Worm (Caenorhabditis elegans) whole organism, L1 larva: ENCODE measurements around the gene C24H11.2.

ENCODE experiments used
- C04F5.9 ChIP-seq: sonication (generic microtip); optimal IDR thresholded peaks from 2 replicates; lab custom pipeline; 2016; ENCODE audit warnings: missing genetic modification characterization, missing compliant biosample characterization
- C16A3.4 ChIP-seq: fragments of 150-350 bp; optimal IDR thresholded peaks from 2 replicates; lab custom pipeline; 2014; ENCODE audit warnings: missing biosample characterization, missing genetic modification characterization
- C34B4.2 ChIP-seq: sonication (generic microtip); optimal IDR thresholded peaks from 2 replicates; lab custom pipeline; 2017; ENCODE audit warnings: mild to moderate bottlenecking, missing genetic modification characterization, missing compliant biosample characterization
- F16B12.6 ChIP-seq: fragments of 150-350 bp; optimal IDR thresholded peaks from 2 replicates; lab custom pipeline; 2014; ENCODE audit warnings: missing biosample characterization, missing genetic modification characterization
- aha-1 ChIP-seq: fragments of 150-350 bp; optimal IDR thresholded peaks from 2 replicates; lab custom pipeline; 2014; ENCODE audit warnings: missing biosample characterization, missing genetic modification characterization
- alr-1 ChIP-seq: fragments of 200-800 bp; sonication (Bioruptor generic); optimal IDR thresholded peaks from 2 replicates; lab custom pipeline; 2018; ENCODE audit warnings: borderline replicate concordance, mild to moderate bottlenecking, missing genetic modification characterization, missing compliant biosample characterization
- blmp-1 ChIP-seq: fragments of 150-350 bp; optimal IDR thresholded peaks from 2 replicates; lab custom pipeline; 2014; ENCODE audit warnings: missing biosample characterization, missing genetic modification characterization
- ceh-63 ChIP-seq: fragments of 200-800 bp; sonication (Bioruptor generic); optimal IDR thresholded peaks from 2 replicates; lab custom pipeline; 2018; ENCODE audit warnings: mild to moderate bottlenecking, missing genetic modification characterization, missing compliant biosample characterization
- ceh-8 ChIP-seq: fragments of 200-800 bp; sonication (Bioruptor generic); optimal IDR thresholded peaks from 2 replicates; lab custom pipeline; 2018; ENCODE audit warnings: mild to moderate bottlenecking, missing genetic modification characterization, moderate library complexity, missing compliant biosample characterization
- ceh-88 ChIP-seq: fragments of 200-800 bp; sonication (Bioruptor generic); IDR thresholded peaks from 2 replicates; pipeline ENCODE4 v1.3.6; 2022; ENCODE audit warnings: missing genetic modification characterization, missing compliant biosample characterization
- ces-1 ChIP-seq: fragments of 150-350 bp; optimal IDR thresholded peaks from 2 replicates; lab custom pipeline; 2014; ENCODE audit warnings: missing biosample characterization, missing genetic modification reagents, missing genetic modification characterization
- dpl-1 ChIP-seq, 3 experiments: fragments of 150-350 bp in 2 of 3; sonication (generic microtip) in 1 of 3; optimal IDR thresholded peaks; 2 replicates each; lab custom pipeline; 2014 to 2017; ENCODE audit warnings: missing biosample characterization in 3 of 3, missing genetic modification characterization in 3 of 3, missing genetic modification reagents in 3 of 3
- efl-1 ChIP-seq, 4 experiments: fragments of 150-350 bp; optimal IDR thresholded peaks in 3 of 4; peaks in 1 of 4; 1 replicate in 1 of 4; 2 replicates in 3 of 4; lab custom pipeline; 2014; ENCODE audit warnings: missing biosample characterization in 2 of 4, missing genetic modification characterization in 2 of 4, missing genetic modification reagents in 2 of 4
- egl-13 ChIP-seq: sonication (generic microtip); optimal IDR thresholded peaks from 2 replicates; lab custom pipeline; 2016; ENCODE audit warnings: missing genotype, missing genetic modification reagents, missing genetic modification characterization, missing compliant biosample characterization
- elt-2 ChIP-seq: sonication (generic microtip); optimal IDR thresholded peaks from 2 replicates; lab custom pipeline; 2016; ENCODE audit warnings: missing genetic modification characterization, mild to moderate bottlenecking, inconsistent platforms, missing compliant biosample characterization, missing genetic modification reagents
- elt-3 ChIP-seq, 6 experiments: fragments of 150-350 bp in 1 of 6; sonication (generic microtip); optimal IDR thresholded peaks; 2 replicates each; lab custom pipeline; 2017 to 2018; ENCODE audit warnings: missing biosample characterization in 6 of 6, missing genetic modification characterization in 6 of 6, inconsistent platforms in 1 of 6
- fkh-4 ChIP-seq: sonication (generic microtip); optimal IDR thresholded peaks from 2 replicates; lab custom pipeline; 2016; ENCODE audit warnings: missing compliant biosample characterization, missing genetic modification characterization, borderline replicate concordance
- fos-1 ChIP-seq: fragments of 150-350 bp; optimal IDR thresholded peaks from 2 replicates; lab custom pipeline; 2014; ENCODE audit warnings: missing biosample characterization, missing genetic modification characterization
- hlh-17 ChIP-seq: fragments of 200-800 bp; sonication (Bioruptor generic); optimal IDR thresholded peaks from 2 replicates; lab custom pipeline; 2018; ENCODE audit warnings: missing genetic modification characterization, mild to moderate bottlenecking, missing compliant biosample characterization, moderate library complexity, borderline replicate concordance
- isw-1 ChIP-seq: fragments of 200-800 bp; sonication (Bioruptor generic); IDR thresholded peaks from 2 replicates; pipeline ENCODE4 v1.3.6; 2022; ENCODE audit warnings: missing genetic modification characterization, missing compliant biosample characterization
- jun-1 ChIP-seq: fragments of 150-350 bp; optimal IDR thresholded peaks from 2 replicates; lab custom pipeline; 2014; ENCODE audit warnings: missing biosample characterization, missing genetic modification reagents, missing genetic modification characterization
- lin-13 ChIP-seq: fragments of 150-350 bp; optimal IDR thresholded peaks from 2 replicates; lab custom pipeline; 2014; ENCODE audit warnings: missing biosample characterization, missing genetic modification reagents, missing genetic modification characterization
- lin-15B ChIP-seq: fragments of 150-350 bp; sonication (generic microtip); optimal IDR thresholded peaks from 3 replicates; lab custom pipeline; 2014; ENCODE audit warnings: missing biosample characterization, missing genetic modification characterization
- lin-39 ChIP-seq: fragments of 150-350 bp; optimal IDR thresholded peaks from 2 replicates; lab custom pipeline; 2014; ENCODE audit warnings: missing biosample characterization, missing genetic modification reagents, missing genetic modification characterization
- lir-3 ChIP-seq: sonication (generic microtip); optimal IDR thresholded peaks from 2 replicates; lab custom pipeline; 2016; ENCODE audit warnings: mild to moderate bottlenecking, missing genetic modification characterization, moderate library complexity, missing compliant biosample characterization; ENCODE audit not compliant: poor library complexity
- lsy-2 ChIP-seq, 2 experiments: fragments of 150-350 bp; optimal IDR thresholded peaks; 2 replicates each; lab custom pipeline; 2014; ENCODE audit warnings: missing biosample characterization in 2 of 2, missing genetic modification characterization in 2 of 2
- mab-9 ChIP-seq: fragments of 200-800 bp; sonication (Bioruptor generic); IDR thresholded peaks from 2 replicates; pipeline ENCODE4 v1.3.6; 2022; ENCODE audit warnings: missing genetic modification reagents, missing genetic modification characterization, missing compliant biosample characterization
- mdl-1 ChIP-seq, 2 experiments: fragments of 150-350 bp; optimal IDR thresholded peaks; 2 replicates each; lab custom pipeline; 2014 to 2017; ENCODE audit warnings: missing biosample characterization in 2 of 2, missing genetic modification characterization in 2 of 2, inconsistent platforms in 1 of 2
- mef-2 ChIP-seq: fragments of 150-350 bp; optimal IDR thresholded peaks from 2 replicates; lab custom pipeline; 2014; ENCODE audit warnings: missing biosample characterization, missing genetic modification characterization
- nhr-12 ChIP-seq: sonication (generic microtip); optimal IDR thresholded peaks from 2 replicates; lab custom pipeline; 2017; ENCODE audit warnings: missing biosample characterization, missing genetic modification characterization
- nhr-20 ChIP-seq: sonication (generic microtip); optimal IDR thresholded peaks from 2 replicates; lab custom pipeline; 2016; ENCODE audit warnings: mild to moderate bottlenecking, missing genetic modification characterization, missing compliant biosample characterization
- nhr-237 ChIP-seq: fragments of 150-350 bp; optimal IDR thresholded peaks from 2 replicates; lab custom pipeline; 2014; ENCODE audit warnings: missing biosample characterization, missing genetic modification characterization
- nhr-28 ChIP-seq: fragments of 150-350 bp; optimal IDR thresholded peaks from 2 replicates; lab custom pipeline; 2014; ENCODE audit warnings: missing biosample characterization, missing genetic modification characterization
- nhr-47 ChIP-seq: sonication (generic microtip); optimal IDR thresholded peaks from 2 replicates; lab custom pipeline; 2016; ENCODE audit warnings: mild to moderate bottlenecking, missing genetic modification characterization, moderate library complexity, missing compliant biosample characterization
- nhr-76 ChIP-seq: sonication (generic microtip); optimal IDR thresholded peaks from 2 replicates; lab custom pipeline; 2017; ENCODE audit warnings: missing biosample characterization, missing genetic modification characterization
- nhr-90 ChIP-seq: sonication (generic microtip); optimal IDR thresholded peaks from 2 replicates; lab custom pipeline; 2016; ENCODE audit warnings: mild to moderate bottlenecking, missing genetic modification characterization, missing compliant biosample characterization; ENCODE audit not compliant: poor library complexity
- pag-3 ChIP-seq: sonication (generic microtip); optimal IDR thresholded peaks from 2 replicates; lab custom pipeline; 2017; ENCODE audit warnings: missing genetic modification characterization, mild to moderate bottlenecking, missing compliant biosample characterization, antibody characterized with exemption, borderline replicate concordance; ENCODE audit not compliant: insufficient read depth
- pax-3 ChIP-seq: fragments of 200-800 bp; sonication (Bioruptor generic); optimal IDR thresholded peaks from 2 replicates; lab custom pipeline; 2018; ENCODE audit warnings: mild to moderate bottlenecking, missing genetic modification characterization, moderate library complexity, missing compliant biosample characterization
- pqm-1 ChIP-seq: sonication (generic microtip); optimal IDR thresholded peaks from 3 replicates; lab custom pipeline; 2017; ENCODE audit warnings: missing biosample characterization, missing genetic modification characterization
- rnt-1 ChIP-seq: sonication (generic microtip); optimal IDR thresholded peaks from 2 replicates; lab custom pipeline; 2016; ENCODE audit warnings: mild to moderate bottlenecking, missing genetic modification characterization, moderate library complexity, missing compliant biosample characterization
- snpc-4 ChIP-seq: fragments of 150-350 bp; optimal IDR thresholded peaks from 2 replicates; lab custom pipeline; 2014; ENCODE audit warnings: missing biosample characterization, missing genetic modification characterization
- sox-4 ChIP-seq: sonication (generic microtip); optimal IDR thresholded peaks from 2 replicates; lab custom pipeline; 2016; ENCODE audit warnings: missing genetic modification characterization, missing compliant biosample characterization
- sptf-1 ChIP-seq: fragments of 150-350 bp; optimal IDR thresholded peaks from 2 replicates; lab custom pipeline; 2014; ENCODE audit warnings: missing biosample characterization, missing genetic modification characterization
- sup-37 ChIP-seq: fragments of 200-800 bp; sonication (Bioruptor generic); optimal IDR thresholded peaks from 2 replicates; lab custom pipeline; 2018; ENCODE audit warnings: mild to moderate bottlenecking, missing genetic modification characterization, missing compliant biosample characterization
- swsn-7 ChIP-seq: sonication (generic microtip); optimal IDR thresholded peaks from 2 replicates; lab custom pipeline; 2016; ENCODE audit warnings: missing genetic modification characterization, missing compliant biosample characterization
- tlp-1 ChIP-seq: fragments of 150-350 bp; optimal IDR thresholded peaks from 2 replicates; lab custom pipeline; 2014; ENCODE audit warnings: missing biosample characterization, missing genetic modification characterization
- unc-130 ChIP-seq: fragments of 150-350 bp; optimal IDR thresholded peaks from 2 replicates; lab custom pipeline; 2017; ENCODE audit warnings: missing biosample characterization, missing genetic modification characterization, inconsistent platforms
- unc-30 ChIP-seq: sonication (generic microtip); optimal IDR thresholded peaks from 2 replicates; lab custom pipeline; 2017; ENCODE audit warnings: missing biosample characterization, missing genetic modification characterization
- unc-86 ChIP-seq: sonication (generic microtip); optimal IDR thresholded peaks from 2 replicates; lab custom pipeline; 2016; ENCODE audit warnings: missing genetic modification characterization, missing compliant biosample characterization
- vab-15 ChIP-seq: sonication (generic microtip); optimal IDR thresholded peaks from 2 replicates; lab custom pipeline; 2017; ENCODE audit warnings: missing genotype, mild to moderate bottlenecking, missing genetic modification characterization, missing compliant biosample characterization
- ztf-4 ChIP-seq: fragments of 150-350 bp; optimal IDR thresholded peaks from 2 replicates; lab custom pipeline; 2014; ENCODE audit warnings: missing biosample characterization, missing genetic modification characterization

Gene C24H11.2

ce11 chrIII:11823260-11823659 is 31.1 kb upstream of the C24H11.2 start, which contains the start of gene C18D11.3 (continued):
- peak; percentile 84 to 86 for TF ChIP-seq efl-1 (optimal IDR thresholded peaks at IDR 0.05; lab: Kevin White, UChicago)
- TF ChIP-seq efl-1 (GFP tag; optimal IDR thresholded peaks at IDR 0.05 in 1 of 2; lab: Kevin White, UChicago) = peak; percentile 81 to 97
- TF ChIP-seq lir-3 (tag; lab: Kevin White, UChicago) = no peak
- TF ChIP-seq unc-30 (tag; lab: Kevin White, UChicago) = no peak
- TF ChIP-seq C34B4.2 (tag; lab: Kevin White, UChicago) = no peak
- TF ChIP-seq mdl-1 (tag; optimal IDR thresholded peaks at IDR 0.05; lab: Kevin White, UChicago) = peak in 1 of 2 experiments; percentile 96
- peak; percentile 39 for TF ChIP-seq ztf-4 (tag; lab: Kevin White, UChicago)
- peak; percentile 65 for TF ChIP-seq elt-2 (tag; lab: Kevin White, UChicago)
- no peak for TF ChIP-seq nhr-76
- no peak for TF ChIP-seq ces-1 (GFP tag; lab: Kevin White, UChicago)
- TF ChIP-seq egl-13 (tag; lab: Kevin White, UChicago) = no peak
- TF ChIP-seq isw-1 = peak; percentile 74
- TF ChIP-seq lin-39 (tag; lab: Kevin White, UChicago) = peak; percentile 44
- peak; percentile 94 for TF ChIP-seq C16A3.4 (tag; lab: Kevin White, UChicago)
- TF ChIP-seq unc-86 (tag; lab: Kevin White, UChicago) = peak; percentile 60
- TF ChIP-seq snpc-4 (tag; lab: Kevin White, UChicago) = peak; percentile 88
- TF ChIP-seq sptf-1 (tag; lab: Kevin White, UChicago) = no peak
- TF ChIP-seq rnt-1 (tag; lab: Kevin White, UChicago) = peak; percentile 92
- TF ChIP-seq dpl-1 (GFP tag; optimal IDR thresholded peaks at IDR 0.05; lab: Kevin White, UChicago) = peak; percentile 74 to 85 (median 84)
- no peak for TF ChIP-seq pqm-1 (tag; lab: Kevin White, UChicago)
- TF ChIP-seq nhr-12 (tag; lab: Kevin White, UChicago) = no peak
- TF ChIP-seq hlh-17 (GFP tag; lab: Kevin White, UChicago) = no peak
- peak in 4 of 6 experiments; percentile 23 to 91 (median 54) for TF ChIP-seq elt-3 (tag; optimal IDR thresholded peaks at IDR 0.05; lab: Kevin White, UChicago)
- peak; percentile 57 for TF ChIP-seq C04F5.9
- TF ChIP-seq fkh-4 = no peak
- TF ChIP-seq jun-1 = peak; percentile 52
- TF ChIP-seq ceh-63 = no peak
- no peak for TF ChIP-seq ceh-8
- peak; percentile 97 for TF ChIP-seq unc-130 (tag; lab: Kevin White, UChicago)
- no peak for TF ChIP-seq nhr-28 (tag; lab: Kevin White, UChicago)
- TF ChIP-seq blmp-1 (tag; lab: Kevin White, UChicago) = peak; percentile 74
- TF ChIP-seq sup-37 = no peak
- TF ChIP-seq lsy-2 (tag; optimal IDR thresholded peaks at IDR 0.05; lab: Kevin White, UChicago) = peak; percentile 96 to 99
- TF ChIP-seq vab-15 = peak; percentile 77
- TF ChIP-seq mef-2 (tag; lab: Kevin White, UChicago) = no peak
- peak; percentile 83 for TF ChIP-seq lin-15B (tag; lab: Kevin White, UChicago)
- TF ChIP-seq alr-1 (tag; lab: Kevin White, UChicago) = no peak
- peak; percentile 93 for TF ChIP-seq nhr-20
- peak; percentile 91 for TF ChIP-seq lin-13 (GFP tag; lab: Kevin White, UChicago)
- peak; percentile 75 for TF ChIP-seq swsn-7 (tag; lab: Kevin White, UChicago)
- no peak for TF ChIP-seq sox-4 (tag; lab: Kevin White, UChicago)
- TF ChIP-seq nhr-237 (tag; lab: Kevin White, UChicago) = peak; percentile 16
- TF ChIP-seq fos-1 = peak; percentile 77
- TF ChIP-seq ceh-88 (GFP tag; lab: Robert Waterston, UW) = no peak; the same call in 1 of the 2 replicates
- 0 out of 2 replicates have a peak, but pooled peaks have one; percentile 9 for TF ChIP-seq mab-9 (GFP tag; lab: Robert Waterston, UW)
- TF ChIP-seq F16B12.6 = peak; percentile 100
- TF ChIP-seq tlp-1 (tag; lab: Kevin White, UChicago) = no peak
- peak; percentile 55 for TF ChIP-seq pax-3 (tag; lab: Kevin White, UChicago)
- peak; percentile 82 for TF ChIP-seq nhr-47 (tag; lab: Kevin White, UChicago)
- TF ChIP-seq pag-3 (tag; lab: Kevin White, UChicago) = no peak
- peak; percentile 27 for TF ChIP-seq aha-1 (tag; lab: Kevin White, UChicago)
- TF ChIP-seq nhr-90 (tag; lab: Kevin White, UChicago) = peak; percentile 78
